Fruit fly (Drosophila melanogaster): ENCODE results near the gene Qtzl.
"Not testable (repeated sequence)": the region's sequence is repeated elsewhere in the genome, so short reads cannot be mapped to it uniquely, and the experiment has no call there.

dm6 chr2L:11995332-11995790 lies at the start of gene Qtzl, which contains the start of gene CG18789:
- TF ChIP-seq kay (GFP tag; ENCODE audit: borderline replicate concordance); tj (GFP tag; optimal IDR thresholded peaks at IDR 0.05); bab1 (GFP tag; optimal IDR thresholded peaks at IDR 0.05); CG14711 (tag; optimal IDR thresholded peaks at IDR 0.05); Mnt (GFP tag; optimal IDR thresholded peaks at IDR 0.05); toe (GFP tag; optimal IDR thresholded peaks at IDR 0.05); CG1620 (GFP tag; optimal IDR thresholded peaks at IDR 0.05); CG7101 (tag; optimal IDR thresholded peaks at IDR 0.05): not testable (repeated sequence)
